Fruit fly (Drosophila melanogaster): ENCODE data around the gene CG8475.

Gene CG8475

DNA sequence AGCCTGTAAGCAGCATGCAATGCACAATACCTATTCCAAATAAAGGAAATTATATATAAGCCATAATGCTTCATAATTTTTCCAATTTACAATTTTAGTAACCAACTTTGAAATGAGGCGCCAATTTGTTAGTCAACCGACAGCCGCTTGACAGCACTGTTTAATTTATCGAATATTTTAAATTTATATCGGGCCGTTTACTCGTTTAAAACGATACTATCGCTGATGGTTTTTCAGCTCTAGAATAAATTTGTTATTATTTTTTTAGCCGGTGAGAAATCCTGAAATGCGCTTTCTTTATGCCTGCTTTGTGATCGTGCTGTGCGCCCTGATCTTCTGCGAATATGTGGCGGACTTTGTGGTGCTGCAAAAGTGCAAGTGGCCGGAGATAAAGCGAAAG is 2.0 kb upstream of the CG8475 start, which contains the start of gene PGAP5 (continued):
- TF ChIP-seq CG14710 (tag; optimal IDR thresholded peaks at IDR 0.05) (peak; percentile 56), Kr (GFP tag; optimal IDR thresholded peaks at IDR 0.05) (no peak), tna (GFP tag; IDR thresholded peaks at IDR 0.05; ENCODE audit: partially characterized antibody) (peak; percentile 81), gcm2 (GFP tag; optimal IDR thresholded peaks at IDR 0.05) (peak; percentile 34), CG42726 (GFP tag; IDR thresholded peaks at IDR 0.05; ENCODE audit: partially characterized antibody) (peak; percentile 92), odd (GFP tag; optimal IDR thresholded peaks at IDR 0.05) (no peak), Dref (GFP tag; IDR thresholded peaks at IDR 0.05) (peak; percentile 89), CG34224 (GFP tag; IDR thresholded peaks at IDR 0.05; ENCODE audit: partially characterized antibody) (peak; percentile 98), gsb-n (tag; optimal IDR thresholded peaks at IDR 0.05) (no peak), YL-1 (GFP tag; optimal IDR thresholded peaks at IDR 0.05) (peak; percentile 29), zfh2 (GFP tag; optimal IDR thresholded peaks at IDR 0.05) (peak; percentile 2), CG16863 (GFP tag; optimal IDR thresholded peaks at IDR 0.05) (peak; percentile 34), ems (GFP tag; optimal IDR thresholded peaks at IDR 0.05) (peak; percentile 16), CHES-1-like (GFP tag; optimal IDR thresholded peaks at IDR 0.05) (peak; percentile 26), pb (GFP tag; optimal IDR thresholded peaks at IDR 0.05) (no peak), gcm (GFP tag; optimal IDR thresholded peaks at IDR 0.05) (no peak), Xbp1 (GFP tag; optimal IDR thresholded peaks at IDR 0.05) (no peak), MESR4 (GFP tag; optimal IDR thresholded peaks at IDR 0.05) (peak; percentile 47), Gug (GFP tag; IDR thresholded peaks at IDR 0.05) (no peak), CG9727 (GFP tag; optimal IDR thresholded peaks at IDR 0.05) (no peak), z (GFP tag; IDR thresholded peaks at IDR 0.05) (no peak), stwl (tag; optimal IDR thresholded peaks at IDR 0.05) (peak; percentile 52), CG12299 (tag; optimal IDR thresholded peaks at IDR 0.05) (no peak), CG18599 (GFP tag; optimal IDR thresholded peaks at IDR 0.05) (no peak), CG31224 (GFP tag; IDR thresholded peaks at IDR 0.05) (no peak), hb (GFP tag; IDR thresholded peaks at IDR 0.05; ENCODE audit: partially characterized antibody) (peak; percentile 79), kah (GFP tag; optimal IDR thresholded peaks at IDR 0.05) (no peak), Neu2 (GFP tag; optimal IDR thresholded peaks at IDR 0.05; ENCODE audit: borderline replicate concordance) (no peak), CG9817 (tag; optimal IDR thresholded peaks at IDR 0.05) (no peak), Pdp1 (GFP tag; optimal IDR thresholded peaks at IDR 0.05) (peak in 1 of 2 experiments; percentile 54), HmgD (GFP tag; optimal IDR thresholded peaks at IDR 0.05) (no peak), CG32532 (GFP tag; IDR thresholded peaks at IDR 0.05) (0 out of 2 replicates have a peak, but pooled peaks have one; percentile 25), pum (GFP tag; optimal IDR thresholded peaks at IDR 0.05) (no peak), bbx (GFP tag; IDR thresholded peaks at IDR 0.05; ENCODE audit: partially characterized antibody) (peak; percentile 94), schlank (tag; optimal IDR thresholded peaks at IDR 0.05) (no peak), grn (GFP tag; optimal IDR thresholded peaks at IDR 0.05) (no peak), CG9437 (GFP tag; optimal IDR thresholded peaks at IDR 0.05) (no peak), CG3163 (GFP tag; optimal IDR thresholded peaks at IDR 0.05) (no peak), CG12659 (GFP tag; optimal IDR thresholded peaks at IDR 0.05) (peak; percentile 48), Myb (GFP tag; optimal IDR thresholded peaks at IDR 0.05) (peak; percentile 56), phol (tag; optimal IDR thresholded peaks at IDR 0.05) (peak; percentile 20), Ets97D (GFP tag; optimal IDR thresholded peaks at IDR 0.05) (peak; percentile 60), Dip3 (GFP tag; optimal IDR thresholded peaks at IDR 0.05) (no peak), gce (GFP tag; IDR thresholded peaks at IDR 0.05) (no peak), CG15269 (tag; optimal IDR thresholded peaks at IDR 0.05) (no peak), CG8944 (GFP tag; optimal IDR thresholded peaks at IDR 0.05) (no peak), sisA (GFP tag; IDR thresholded peaks at IDR 0.05) (no peak), Usf (GFP tag; optimal IDR thresholded peaks at IDR 0.05) (no peak), CG8478 (optimal IDR thresholded peaks at IDR 0.05) (no peak), CG4854 (GFP tag; optimal IDR thresholded peaks at IDR 0.05) (peak; percentile 2), Bgb (GFP tag; IDR thresholded peaks at IDR 0.05; ENCODE audit: partially characterized antibody) (peak; percentile 95)
